Worm (Caenorhabditis elegans): Measurements from ENCODE around the gene plk-3.

The plk-3 gene

ce11 chrIV:7473159-7473649, at the start of gene plk-3, which contains the start of gene F55G1.6:
Gene plk-3, minus strand, starts transcription at chrIV:7473209.
Gene F55G1.6, plus strand, starts transcription at chrIV:7473517.
- no peak for TF ChIP-seq cog-1 (tag; optimal IDR thresholded peaks at IDR 0.05)
- TF ChIP-seq T22C8.4 (GFP tag; IDR thresholded peaks at IDR 0.05), result no peak

DNA sequence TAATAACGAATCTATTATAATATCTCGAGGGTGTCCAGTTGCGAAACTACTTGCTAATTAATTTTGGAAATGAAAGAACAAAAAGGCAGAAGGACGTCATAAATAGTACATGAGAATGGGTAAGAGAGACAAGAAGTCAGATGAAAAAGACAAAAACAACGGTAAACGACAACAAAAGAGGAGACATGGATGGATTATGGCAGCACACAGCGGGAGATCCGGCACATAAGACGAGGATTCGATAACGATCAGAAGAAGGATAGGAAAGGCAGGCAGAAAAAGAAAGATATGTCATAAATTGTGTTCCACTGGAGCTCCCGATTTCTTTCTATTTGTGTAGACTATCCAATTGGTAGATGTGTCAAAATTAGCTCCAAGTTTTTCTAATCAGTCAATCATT, 48.6 kb upstream of the plk-3 start:
- TF ChIP-seq ref-1 (GFP tag; conservative IDR thresholded peaks at IDR 0.05), result no peak
- no peak for TF ChIP-seq med-1 (GFP tag; optimal IDR thresholded peaks at IDR 0.05; ENCODE audit: insufficient read depth)
- TF ChIP-seq T22C8.4 (GFP tag; IDR thresholded peaks at IDR 0.05), result no peak
- no peak for TF ChIP-seq ztf-23 (GFP tag; IDR thresholded peaks at IDR 0.05)
- TF ChIP-seq ztf-29 (GFP tag; IDR thresholded peaks at IDR 0.05), result no peak
- no peak for TF ChIP-seq tab-1 (GFP tag; IDR thresholded peaks at IDR 0.05)
- TF ChIP-seq klf-2 (GFP tag; conservative IDR thresholded peaks at IDR 0.05), result no peak

ce11 chrIV:7520841-7521240, 47.8 kb upstream of the plk-3 start:
- TF ChIP-seq flt-1 (GFP tag; IDR thresholded peaks at IDR 0.05), result no peak
- TF ChIP-seq ztf-23 (GFP tag; IDR thresholded peaks at IDR 0.05), result no peak
- no peak for TF ChIP-seq T22C8.4 (GFP tag; IDR thresholded peaks at IDR 0.05)
- TF ChIP-seq med-1 (GFP tag; optimal IDR thresholded peaks at IDR 0.05; ENCODE audit: insufficient read depth), result no peak
- no peak for TF ChIP-seq ref-1 (GFP tag; conservative IDR thresholded peaks at IDR 0.05)
- TF ChIP-seq klf-2 (GFP tag; conservative IDR thresholded peaks at IDR 0.05), result no peak

ce11 chrIV:7520258-7520657, 47.2 kb upstream of the plk-3 start:
- no peak for TF ChIP-seq flt-1 (GFP tag; IDR thresholded peaks at IDR 0.05)
- TF ChIP-seq cog-1 (tag; optimal IDR thresholded peaks at IDR 0.05), result no peak
- no peak for TF ChIP-seq tab-1 (GFP tag; IDR thresholded peaks at IDR 0.05)
- TF ChIP-seq ztf-23 (GFP tag; IDR thresholded peaks at IDR 0.05), result no peak
- TF ChIP-seq klf-2 (GFP tag; conservative IDR thresholded peaks at IDR 0.05), result no peak
- TF ChIP-seq ztf-29 (GFP tag; IDR thresholded peaks at IDR 0.05), result no peak
- TF ChIP-seq ref-1 (GFP tag; conservative IDR thresholded peaks at IDR 0.05), result no peak
- TF ChIP-seq med-1 (GFP tag; optimal IDR thresholded peaks at IDR 0.05; ENCODE audit: insufficient read depth), result no peak
- TF ChIP-seq T22C8.4 (GFP tag; IDR thresholded peaks at IDR 0.05), result no peak

- TF ChIP-seq flt-1 (GFP tag; IDR thresholded peaks at IDR 0.05), result no peak
These were observed 43.2 kb upstream of the plk-3 start, which contains the start of the genes R05G6.9 and R05G6.3 for ce11 chrIV:7516167-7516566. Gene R05G6.9, minus strand, starts transcription at chrIV:7516267. Gene R05G6.3, plus strand, starts transcription at chrIV:7516552.

DNA sequence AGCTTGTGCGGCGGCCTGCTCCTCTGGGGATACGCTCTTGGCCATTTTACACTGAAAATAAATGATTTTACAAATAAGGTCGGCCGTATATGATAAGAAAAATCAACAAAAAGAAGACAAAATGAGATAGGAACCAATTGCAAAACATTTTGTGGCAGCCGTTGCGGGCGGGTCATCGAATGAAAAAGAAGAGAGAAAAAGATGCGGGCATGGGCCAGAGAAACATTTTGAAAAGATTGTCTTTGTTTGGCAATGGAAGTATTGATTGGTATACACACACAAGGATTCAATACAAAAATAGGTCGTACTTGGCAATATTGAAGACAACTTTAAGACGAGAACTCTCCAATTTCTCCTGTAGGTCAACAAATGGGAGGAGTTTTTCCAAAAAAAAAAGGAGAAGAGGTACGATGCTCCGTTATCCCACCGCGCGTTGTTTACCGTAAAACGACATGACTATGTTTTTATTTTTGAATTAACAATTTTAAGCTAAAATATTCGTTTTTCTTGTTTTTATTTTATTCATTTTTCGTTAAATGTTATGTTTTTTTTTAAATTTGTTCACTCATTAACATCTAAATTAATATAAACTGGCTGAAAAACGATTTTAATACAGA, 39.7 kb upstream of the plk-3 start, which contains the start of the genes plc-4 and R05G6.4:
Gene plc-4, minus strand, starts transcription at position 51 of the 617 bp plus-strand sequence.
Gene R05G6.4, plus strand, starts transcription at position 617 of the 617 bp plus-strand sequence.
- no peak for TF ChIP-seq med-1 (GFP tag; optimal IDR thresholded peaks at IDR 0.05; ENCODE audit: insufficient read depth)
- no peak for TF ChIP-seq klf-2 (GFP tag; conservative IDR thresholded peaks at IDR 0.05)
- no peak for TF ChIP-seq ztf-29 (GFP tag; IDR thresholded peaks at IDR 0.05)
- no peak for TF ChIP-seq ztf-23 (GFP tag; IDR thresholded peaks at IDR 0.05)
- TF ChIP-seq flt-1 (GFP tag; IDR thresholded peaks at IDR 0.05), result no peak
- no peak for TF ChIP-seq T22C8.4 (GFP tag; IDR thresholded peaks at IDR 0.05)
- TF ChIP-seq ref-1 (GFP tag; conservative IDR thresholded peaks at IDR 0.05), result no peak
- TF ChIP-seq tab-1 (GFP tag; IDR thresholded peaks at IDR 0.05), result no peak
- no peak for TF ChIP-seq cog-1 (tag; optimal IDR thresholded peaks at IDR 0.05)

DNA sequence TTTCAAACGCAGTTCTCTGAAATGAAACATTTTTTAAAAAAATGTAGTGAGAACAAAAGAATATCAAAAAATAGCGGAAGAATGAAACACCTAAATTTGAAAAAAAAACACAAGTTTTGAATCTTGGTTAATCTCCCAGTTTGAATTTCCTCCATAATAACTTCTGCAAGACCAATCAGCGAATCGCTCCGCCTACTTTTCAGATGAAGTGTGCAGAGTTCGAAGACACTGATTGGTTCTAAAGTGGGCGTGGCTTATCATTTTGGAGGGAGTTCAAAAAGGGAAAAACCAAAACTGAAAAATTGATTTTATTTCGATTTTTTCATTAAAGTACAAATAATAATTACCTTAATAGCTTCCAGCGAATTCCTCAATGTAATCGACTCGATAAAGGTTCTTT, 37.8 kb upstream of the plk-3 start:
- TF ChIP-seq flt-1 (GFP tag; IDR thresholded peaks at IDR 0.05), result no peak
- no peak for TF ChIP-seq klf-2 (GFP tag; conservative IDR thresholded peaks at IDR 0.05)
- TF ChIP-seq ref-1 (GFP tag; conservative IDR thresholded peaks at IDR 0.05), result no peak
- TF ChIP-seq cog-1 (tag; optimal IDR thresholded peaks at IDR 0.05), result no peak
- no peak for TF ChIP-seq med-1 (GFP tag; optimal IDR thresholded peaks at IDR 0.05; ENCODE audit: insufficient read depth)
- TF ChIP-seq ztf-29 (GFP tag; IDR thresholded peaks at IDR 0.05), result no peak
- no peak for TF ChIP-seq T22C8.4 (GFP tag; IDR thresholded peaks at IDR 0.05)
- no peak for TF ChIP-seq ztf-23 (GFP tag; IDR thresholded peaks at IDR 0.05)
- no peak for TF ChIP-seq tab-1 (GFP tag; IDR thresholded peaks at IDR 0.05)

DNA sequence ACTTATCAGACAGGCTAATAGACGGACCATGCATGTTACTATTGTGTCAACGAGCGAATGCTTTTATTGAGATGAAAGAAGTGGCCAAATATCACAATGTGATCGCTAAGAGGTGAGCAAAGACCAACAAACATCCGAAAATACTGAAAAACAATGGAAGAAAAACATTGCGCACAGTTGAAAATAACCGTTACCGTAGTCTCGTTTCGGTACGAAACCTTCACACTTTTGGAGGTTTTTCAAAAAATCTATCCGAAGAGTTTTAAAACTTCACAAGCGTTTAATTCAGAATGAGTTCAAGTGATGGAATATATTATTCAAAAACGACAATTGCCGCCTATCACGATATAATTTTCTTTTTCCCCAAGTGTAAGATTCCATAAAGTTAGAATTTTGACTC, 35.8 kb upstream of the plk-3 start:
- TF ChIP-seq ref-1 (GFP tag; conservative IDR thresholded peaks at IDR 0.05), result no peak
- TF ChIP-seq tab-1 (GFP tag; IDR thresholded peaks at IDR 0.05), result no peak
- TF ChIP-seq T22C8.4 (GFP tag; IDR thresholded peaks at IDR 0.05), result no peak
- no peak for TF ChIP-seq flt-1 (GFP tag; IDR thresholded peaks at IDR 0.05)
- no peak for TF ChIP-seq klf-2 (GFP tag; conservative IDR thresholded peaks at IDR 0.05)
- TF ChIP-seq med-1 (GFP tag; optimal IDR thresholded peaks at IDR 0.05; ENCODE audit: insufficient read depth), result no peak
- TF ChIP-seq ztf-29 (GFP tag; IDR thresholded peaks at IDR 0.05), result no peak
- no peak for TF ChIP-seq ztf-23 (GFP tag; IDR thresholded peaks at IDR 0.05)
- no peak for TF ChIP-seq cog-1 (tag; optimal IDR thresholded peaks at IDR 0.05)

DNA sequence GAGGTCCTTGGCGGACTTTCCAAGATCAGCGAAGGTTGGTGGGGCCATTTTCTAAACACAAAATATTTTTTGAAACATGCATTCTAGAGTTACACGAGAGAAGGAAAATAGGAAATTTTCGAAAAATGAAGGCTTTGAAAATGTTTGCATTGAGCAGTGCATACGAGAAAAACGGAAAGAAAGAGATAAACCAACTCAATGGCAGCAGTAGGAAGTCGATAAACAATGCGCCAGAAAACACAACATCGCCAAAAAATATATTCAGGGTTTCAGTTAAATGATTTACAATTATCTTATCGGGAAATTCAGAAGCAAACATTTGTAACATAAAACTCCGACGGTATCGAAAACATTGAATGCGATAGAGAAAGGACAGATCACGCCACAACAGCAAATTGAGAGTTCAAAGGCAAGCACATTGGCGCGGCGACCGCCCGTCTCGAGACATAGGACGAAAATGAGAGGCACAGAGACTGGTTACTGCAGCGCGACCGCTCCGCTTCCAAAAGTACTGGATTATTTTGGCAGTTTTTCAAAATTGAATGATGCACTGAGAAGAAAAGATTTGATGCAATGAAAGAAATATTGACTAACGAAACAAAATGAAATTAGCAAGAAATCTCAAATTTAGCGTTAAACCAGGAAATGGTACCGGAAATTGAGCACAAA, 35.0 kb upstream of the plk-3 start, which contains the start of the genes vdac-1 and R05G6.5:
Gene vdac-1, minus strand, starts transcription at position 51 of the 669 bp plus-strand sequence.
Gene R05G6.5, plus strand, starts transcription at position 527 of the 669 bp plus-strand sequence.
- TF ChIP-seq klf-2 (GFP tag; conservative IDR thresholded peaks at IDR 0.05), result no peak
- TF ChIP-seq flt-1 (GFP tag; IDR thresholded peaks at IDR 0.05), result 0 out of 2 replicates have a peak, but pooled peaks have one; percentile 54
- no peak for TF ChIP-seq ztf-23 (GFP tag; IDR thresholded peaks at IDR 0.05)
- no peak for TF ChIP-seq tab-1 (GFP tag; IDR thresholded peaks at IDR 0.05)

DNA sequence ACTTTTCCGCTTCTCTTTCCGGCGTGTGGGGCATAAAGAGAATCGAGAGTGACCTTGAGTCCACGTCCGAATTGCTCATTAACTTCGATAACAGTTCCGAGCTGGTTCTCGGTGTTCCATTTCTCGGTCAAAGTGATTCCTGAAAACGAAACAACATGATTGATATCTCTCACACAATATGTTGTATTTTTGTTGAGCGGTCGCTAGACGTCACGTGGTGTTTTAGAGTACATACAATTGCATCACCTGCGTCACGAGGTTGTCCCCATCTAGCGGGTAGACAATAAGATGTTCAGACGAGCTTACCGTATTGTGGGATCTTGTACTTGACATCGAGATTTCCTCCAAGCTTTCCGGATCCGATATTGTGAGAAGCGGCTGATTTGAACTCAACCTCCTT, 34.3 kb upstream of the plk-3 start:
- TF ChIP-seq klf-2 (GFP tag; conservative IDR thresholded peaks at IDR 0.05) (no peak), ztf-23 (GFP tag; IDR thresholded peaks at IDR 0.05) (no peak), T22C8.4 (GFP tag; IDR thresholded peaks at IDR 0.05) (no peak), ztf-29 (GFP tag; IDR thresholded peaks at IDR 0.05) (no peak)
